Worm (Caenorhabditis elegans) whole organism, L1 larva: ENCODE measurements around the gene F54E12.2.

Source experiments
- C16A3.4 ChIP-seq: fragments of 150-350 bp; optimal IDR thresholded peaks from 2 replicates; lab custom pipeline; 2014; ENCODE audit warnings: missing biosample characterization, missing genetic modification characterization
- F16B12.6 ChIP-seq: fragments of 150-350 bp; optimal IDR thresholded peaks from 2 replicates; lab custom pipeline; 2014; ENCODE audit warnings: missing biosample characterization, missing genetic modification characterization
- aha-1 ChIP-seq: fragments of 150-350 bp; optimal IDR thresholded peaks from 2 replicates; lab custom pipeline; 2014; ENCODE audit warnings: missing biosample characterization, missing genetic modification characterization
- aly-2 ChIP-seq: fragments of 150-350 bp; optimal IDR thresholded peaks from 2 replicates; lab custom pipeline; 2014; ENCODE audit warnings: missing biosample characterization, missing genetic modification characterization
- ama-1 ChIP-seq: fragments of 150-350 bp; optimal IDR thresholded peaks from 2 replicates; lab custom pipeline; 2014
- blmp-1 ChIP-seq: fragments of 150-350 bp; optimal IDR thresholded peaks from 2 replicates; lab custom pipeline; 2014; ENCODE audit warnings: missing biosample characterization, missing genetic modification characterization
- ceh-82 ChIP-seq, 3 experiments: fragments of 150-350 bp in 1 of 3; sonication (generic microtip) in 2 of 3; optimal IDR thresholded peaks; 2 replicates each; lab custom pipeline; 2014 to 2017; ENCODE audit warnings: missing biosample characterization in 3 of 3, missing genetic modification characterization in 3 of 3
- ceh-90 ChIP-seq: sonication (generic microtip); optimal IDR thresholded peaks from 2 replicates; lab custom pipeline; 2016; ENCODE audit warnings: missing genetic modification characterization, missing compliant biosample characterization
- ces-1 ChIP-seq: fragments of 150-350 bp; optimal IDR thresholded peaks from 2 replicates; lab custom pipeline; 2014; ENCODE audit warnings: missing biosample characterization, missing genetic modification reagents, missing genetic modification characterization
- dpl-1 ChIP-seq, 3 experiments: fragments of 150-350 bp in 2 of 3; sonication (generic microtip) in 1 of 3; optimal IDR thresholded peaks; 2 replicates each; lab custom pipeline; 2014 to 2017; ENCODE audit warnings: missing biosample characterization in 3 of 3, missing genetic modification characterization in 3 of 3, missing genetic modification reagents in 3 of 3
- dsc-1 ChIP-seq: sonication (generic microtip); optimal IDR thresholded peaks from 2 replicates; lab custom pipeline; 2016; ENCODE audit warnings: mild to moderate bottlenecking, missing genetic modification characterization, missing compliant biosample characterization
- efl-1 ChIP-seq, 4 experiments: fragments of 150-350 bp; optimal IDR thresholded peaks in 3 of 4; peaks in 1 of 4; 1 replicate in 1 of 4; 2 replicates in 3 of 4; lab custom pipeline; 2014; ENCODE audit warnings: missing biosample characterization in 2 of 4, missing genetic modification characterization in 2 of 4, missing genetic modification reagents in 2 of 4
- elt-2 ChIP-seq: sonication (generic microtip); optimal IDR thresholded peaks from 2 replicates; lab custom pipeline; 2016; ENCODE audit warnings: missing genetic modification characterization, mild to moderate bottlenecking, inconsistent platforms, missing compliant biosample characterization, missing genetic modification reagents
- fkh-10 ChIP-seq: sonication (generic microtip); optimal IDR thresholded peaks from 2 replicates; lab custom pipeline; 2017; ENCODE audit warnings: missing biosample characterization, missing genetic modification reagents, missing genetic modification characterization
- fkh-8 ChIP-seq: sonication (generic microtip); optimal IDR thresholded peaks from 2 replicates; lab custom pipeline; 2016; ENCODE audit warnings: mild to moderate bottlenecking, missing genetic modification characterization, missing compliant biosample characterization
- hpl-2 ChIP-seq: fragments of 150-350 bp; optimal IDR thresholded peaks from 2 replicates; lab custom pipeline; 2014; ENCODE audit warnings: missing biosample characterization, missing genetic modification reagents, missing genetic modification characterization
- irx-1 ChIP-seq: sonication (generic microtip); optimal IDR thresholded peaks from 2 replicates; lab custom pipeline; 2016; ENCODE audit warnings: missing genetic modification characterization, missing compliant biosample characterization
- jun-1 ChIP-seq: fragments of 150-350 bp; optimal IDR thresholded peaks from 2 replicates; lab custom pipeline; 2014; ENCODE audit warnings: missing biosample characterization, missing genetic modification reagents, missing genetic modification characterization
- lin-14 ChIP-seq: fragments of 200-800 bp; sonication (Bioruptor generic); optimal IDR thresholded peaks from 2 replicates; lab custom pipeline; 2018; ENCODE audit warnings: mild to moderate bottlenecking, missing genetic modification characterization, moderate library complexity, missing compliant biosample characterization
- lin-35 ChIP-seq, 2 experiments: fragments of 150-350 bp; optimal IDR thresholded peaks; 2 replicates each; lab custom pipeline; 2014; ENCODE audit warnings: missing biosample characterization in 2 of 2, missing genetic modification characterization in 2 of 2, missing genetic modification reagents in 2 of 2
- lir-3 ChIP-seq: sonication (generic microtip); optimal IDR thresholded peaks from 2 replicates; lab custom pipeline; 2016; ENCODE audit warnings: mild to moderate bottlenecking, missing genetic modification characterization, moderate library complexity, missing compliant biosample characterization; ENCODE audit not compliant: poor library complexity
- lsy-2 ChIP-seq, 2 experiments: fragments of 150-350 bp; optimal IDR thresholded peaks; 2 replicates each; lab custom pipeline; 2014; ENCODE audit warnings: missing biosample characterization in 2 of 2, missing genetic modification characterization in 2 of 2
- mep-1 ChIP-seq: fragments of 150-350 bp; optimal IDR thresholded peaks from 2 replicates; lab custom pipeline; 2014; ENCODE audit warnings: missing biosample characterization, missing genetic modification characterization
- nhr-12 ChIP-seq: sonication (generic microtip); optimal IDR thresholded peaks from 2 replicates; lab custom pipeline; 2017; ENCODE audit warnings: missing biosample characterization, missing genetic modification characterization
- nhr-19 ChIP-seq: fragments of 200-800 bp; sonication (Bioruptor generic); conservative IDR thresholded peaks from 2 replicates; pipeline ENCODE4 v1.3.6; 2022; ENCODE audit warnings: missing genetic modification characterization, missing compliant biosample characterization
- nhr-20 ChIP-seq: sonication (generic microtip); optimal IDR thresholded peaks from 2 replicates; lab custom pipeline; 2016; ENCODE audit warnings: mild to moderate bottlenecking, missing genetic modification characterization, missing compliant biosample characterization
- nhr-47 ChIP-seq: sonication (generic microtip); optimal IDR thresholded peaks from 2 replicates; lab custom pipeline; 2016; ENCODE audit warnings: mild to moderate bottlenecking, missing genetic modification characterization, moderate library complexity, missing compliant biosample characterization
- nhr-71 ChIP-seq: sonication (generic microtip); optimal IDR thresholded peaks from 2 replicates; lab custom pipeline; 2016; ENCODE audit warnings: mild to moderate bottlenecking, missing genetic modification characterization, moderate library complexity, missing compliant biosample characterization
- nhr-85 ChIP-seq: sonication (generic microtip); peaks from one replicate; lab custom pipeline; 2016; ENCODE audit warnings: missing genetic modification characterization, inconsistent platforms, missing compliant biosample characterization
- rnt-1 ChIP-seq: sonication (generic microtip); optimal IDR thresholded peaks from 2 replicates; lab custom pipeline; 2016; ENCODE audit warnings: mild to moderate bottlenecking, missing genetic modification characterization, moderate library complexity, missing compliant biosample characterization
- skn-1 ChIP-seq: fragments of 150-350 bp; optimal IDR thresholded peaks from 2 replicates; lab custom pipeline; 2014; ENCODE audit warnings: missing biosample characterization, missing genetic modification characterization
- snu-23 ChIP-seq: sonication (generic microtip); optimal IDR thresholded peaks from 2 replicates; lab custom pipeline; 2016; ENCODE audit warnings: missing genetic modification characterization, missing compliant biosample characterization
- swsn-7 ChIP-seq: sonication (generic microtip); optimal IDR thresholded peaks from 2 replicates; lab custom pipeline; 2016; ENCODE audit warnings: missing genetic modification characterization, missing compliant biosample characterization
- tbx-2 ChIP-seq: sonication (generic microtip); optimal IDR thresholded peaks from 2 replicates; lab custom pipeline; 2016; ENCODE audit warnings: missing genetic modification characterization, missing compliant biosample characterization
- unc-98 ChIP-seq: fragments of 200-800 bp; sonication (Bioruptor generic); IDR thresholded peaks from 2 replicates; pipeline ENCODE4 v1.3.6; 2022; ENCODE audit warnings: missing genetic modification characterization, missing compliant biosample characterization
- xbp-1 ChIP-seq: sonication (generic microtip); optimal IDR thresholded peaks from 2 replicates; lab custom pipeline; 2016; ENCODE audit warnings: missing genetic modification characterization, missing compliant biosample characterization
- ztf-4 ChIP-seq: fragments of 150-350 bp; optimal IDR thresholded peaks from 2 replicates; lab custom pipeline; 2014; ENCODE audit warnings: missing biosample characterization, missing genetic modification characterization

Gene F54E12.2

DNA sequence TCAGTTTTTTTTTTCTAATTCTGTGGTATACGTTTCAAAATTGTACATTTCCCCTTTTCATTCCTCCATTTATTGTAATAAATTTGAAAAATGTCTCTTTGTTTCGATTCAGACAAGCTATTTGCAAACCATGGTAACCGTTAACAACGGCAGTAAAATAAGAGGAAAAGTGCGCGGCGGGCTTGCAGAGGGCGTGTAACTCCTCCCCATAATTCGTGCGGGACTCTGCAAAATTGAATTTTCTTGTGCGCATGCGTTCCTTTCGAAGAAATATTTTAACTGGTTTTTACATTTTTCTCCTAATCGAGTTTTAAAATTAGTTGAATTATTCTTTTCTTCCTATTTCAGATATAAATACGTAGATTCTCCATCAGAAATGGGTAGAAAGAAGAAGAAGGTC lies 26.4 kb downstream of the F54E12.2 start, which contains the start of gene znf-207:
znf-207 (plus strand) TSS at position 349 of the 400 bp plus-strand sequence.
- TF ChIP-seq tbx-2 (tag; lab: Kevin White, UChicago), result peak; percentile 17
- peak; percentile 3 to 56 for TF ChIP-seq lsy-2 (tag; optimal IDR thresholded peaks at IDR 0.05; lab: Kevin White, UChicago)
- peak; percentile 41 for TF ChIP-seq skn-1 (tag; lab: Kevin White, UChicago)
- TF ChIP-seq aly-2 (tag; lab: Kevin White, UChicago), result no peak
- TF ChIP-seq blmp-1, result peak; percentile 20
- TF ChIP-seq nhr-20 (tag; lab: Kevin White, UChicago), result peak; percentile 32
- no peak for TF ChIP-seq unc-98 (GFP tag; lab: Robert Waterston, UW)
- peak; percentile 48 for TF ChIP-seq C16A3.4 (tag; lab: Kevin White, UChicago)
- peak; percentile 15 for TF ChIP-seq xbp-1 (tag; lab: Kevin White, UChicago)
- peak; percentile 70 for TF ChIP-seq lin-14
- peak; percentile 1 for TF ChIP-seq lir-3 (tag; lab: Kevin White, UChicago)
- TF ChIP-seq ces-1, result peak; percentile 80
- TF ChIP-seq dpl-1 (GFP tag; optimal IDR thresholded peaks at IDR 0.05; lab: Kevin White, UChicago), result peak in 2 of 3 experiments; percentile 16 to 41
- TF ChIP-seq mep-1, result peak; percentile 3
- no peak for TF ChIP-seq dsc-1 (tag; lab: Kevin White, UChicago)
- peak; percentile 13 to 48 for TF ChIP-seq lin-35 (GFP tag; optimal IDR thresholded peaks at IDR 0.05; lab: Kevin White, UChicago)
- no peak for TF ChIP-seq ceh-90 (tag; lab: Kevin White, UChicago)
- TF ChIP-seq fkh-8 (tag; lab: Kevin White, UChicago), result peak; percentile 41
- TF ChIP-seq aha-1 (tag; lab: Kevin White, UChicago), result no peak
- TF ChIP-seq swsn-7 (tag; lab: Kevin White, UChicago), result peak; percentile 30
- peak; percentile 5 for TF ChIP-seq irx-1 (tag; lab: Kevin White, UChicago)
- no peak for TF ChIP-seq ama-1
- peak; percentile 53 for TF ChIP-seq snu-23 (GFP tag; lab: Kevin White, UChicago)
- peak; percentile 42 for TF ChIP-seq nhr-47 (tag; lab: Kevin White, UChicago)
- peak; percentile 2 to 41 (median 9) for TF ChIP-seq ceh-82 (tag; optimal IDR thresholded peaks at IDR 0.05; lab: Kevin White, UChicago)
- peak; percentile 15 for TF ChIP-seq fkh-10 (GFP tag; lab: Kevin White, UChicago)
- TF ChIP-seq nhr-71 (tag; lab: Kevin White, UChicago), result peak; percentile 33
- peak; percentile 48 for TF ChIP-seq rnt-1 (tag; lab: Kevin White, UChicago)
- peak; percentile 22 for TF ChIP-seq nhr-85
- peak; percentile 39 for TF ChIP-seq efl-1 (optimal IDR thresholded peaks at IDR 0.05; lab: Kevin White, UChicago)
- TF ChIP-seq efl-1 (GFP tag; optimal IDR thresholded peaks at IDR 0.05 in 1 of 2; lab: Kevin White, UChicago), result peak in 1 of 2 experiments; percentile 91
- TF ChIP-seq nhr-12 (tag; lab: Kevin White, UChicago), result no peak
- peak; percentile 8 for TF ChIP-seq F16B12.6 (tag; lab: Kevin White, UChicago)

- no peak for TF ChIP-seq hpl-2 (GFP tag; lab: Kevin White, UChicago)
- TF ChIP-seq ztf-4 (tag; lab: Kevin White, UChicago), result no peak
- no peak for TF ChIP-seq efl-1 (optimal IDR thresholded peaks at IDR 0.05; lab: Kevin White, UChicago)
- no peak for TF ChIP-seq efl-1 (GFP tag; optimal IDR thresholded peaks at IDR 0.05 in 1 of 2; lab: Kevin White, UChicago)
Observed at ce11 chrIV:11307770-11308169, 29.2 kb downstream of the F54E12.2 start.

- TF ChIP-seq efl-1 (optimal IDR thresholded peaks at IDR 0.05; lab: Kevin White, UChicago) (no peak), efl-1 (GFP tag; optimal IDR thresholded peaks at IDR 0.05 in 1 of 2; lab: Kevin White, UChicago) (peak in 1 of 2 experiments; percentile 19), elt-2 (peak; percentile 42), nhr-19 (GFP tag; lab: Robert Waterston, UW) (no peak), jun-1 (tag; lab: Kevin White, UChicago) (no peak)
Observed at ce11 chrIV:11306548-11306947, 30.4 kb downstream of the F54E12.2 start, which contains the start of gene B0035.13. TSS of gene B0035.13 (minus strand) at chrIV:11306720.
